Worm (Caenorhabditis elegans): ENCODE results near the gene srlf-36.

- no peak for TF ChIP-seq him-1 (tag; optimal IDR thresholded peaks at IDR 0.05)
- TF ChIP-seq W03F9.2 (tag; optimal IDR thresholded peaks at IDR 0.05) = no peak
- TF ChIP-seq dao-5 (tag; optimal IDR thresholded peaks at IDR 0.05) = no peak
Observed at ce11 chrV:655823-656222, 46.3 kb upstream of the srlf-36 start, which contains the start of gene srh-245.

Measured in whole organism, L4/young adult.